Worm (Caenorhabditis elegans) whole organism, midembryonic: Measurements from ENCODE around the gene hyl-2.
A peak's percentile ranks its signal among the peaks of the same experiment; 100 is the strongest.

Source experiments
- T22C8.4 ChIP-seq: fragments of 200-800 bp; sonication (Bioruptor generic); IDR thresholded peaks from 2 replicates; pipeline ENCODE4 v1.3.6; 2022; ENCODE audit warnings: missing genetic modification characterization, missing compliant biosample characterization
- cog-1 ChIP-seq: sonication (generic microtip); optimal IDR thresholded peaks from 2 replicates; lab custom pipeline; 2016; ENCODE audit warnings: missing genetic modification characterization, missing compliant biosample characterization
- flt-1 ChIP-seq: fragments of 200-800 bp; sonication (Bioruptor generic); IDR thresholded peaks from 2 replicates; pipeline ENCODE4 v1.3.6; 2022; ENCODE audit warnings: missing genetic modification characterization, missing compliant biosample characterization
- klf-2 ChIP-seq: fragments of 200-800 bp; sonication (Bioruptor generic); conservative IDR thresholded peaks from 2 replicates; pipeline ENCODE4 v1.3.6; 2022; ENCODE audit warnings: missing genetic modification reagents, missing genetic modification characterization, missing compliant biosample characterization
- med-1 ChIP-seq: sonication (generic microtip); optimal IDR thresholded peaks from 2 replicates; lab custom pipeline; 2017; ENCODE audit warnings: missing genetic modification characterization, mild to moderate bottlenecking, missing compliant biosample characterization, antibody characterized with exemption, missing genetic modification reagents; ENCODE audit not compliant: insufficient read depth
- ref-1 ChIP-seq: fragments of 200-800 bp; sonication (Bioruptor generic); conservative IDR thresholded peaks from 2 replicates; pipeline ENCODE4 v1.3.6; 2022; ENCODE audit warnings: missing genetic modification reagents, missing genetic modification characterization, missing compliant biosample characterization
- tab-1 ChIP-seq: fragments of 200-800 bp; sonication (Bioruptor generic); IDR thresholded peaks from 2 replicates; pipeline ENCODE4 v1.3.6; 2022; ENCODE audit warnings: missing genetic modification characterization, missing compliant biosample characterization
- ztf-23 ChIP-seq: fragments of 200-800 bp; sonication (Bioruptor generic); IDR thresholded peaks from 2 replicates; pipeline ENCODE4 v1.3.6; 2022; ENCODE audit warnings: missing genetic modification reagents, missing genetic modification characterization, missing compliant biosample characterization
- ztf-29 ChIP-seq: fragments of 200-800 bp; sonication (Bioruptor generic); IDR thresholded peaks from 2 replicates; pipeline ENCODE4 v1.3.6; 2022; ENCODE audit warnings: missing genetic modification reagents, missing genetic modification characterization, missing compliant biosample characterization

- TF ChIP-seq klf-2 (GFP tag; lab: Robert Waterston, UW) (no peak), ref-1 (GFP tag; lab: Robert Waterston, UW) (no peak), ztf-23 (GFP tag; lab: Robert Waterston, UW) (no peak), tab-1 (GFP tag; lab: Robert Waterston, UW) (no peak), cog-1 (tag; lab: Kevin White, UChicago) (peak; percentile 59), flt-1 (GFP tag; lab: Robert Waterston, UW) (no peak), ztf-29 (no peak), med-1 (GFP tag; lab: Kevin White, UChicago) (no peak), T22C8.4 (GFP tag; lab: Robert Waterston, UW) (no peak)
These were observed 7.5 kb upstream of the hyl-2 start, which contains the start of gene dhhc-10 for ce11 chrX:4706755-4707226.
